Worm (Caenorhabditis elegans): ENCODE measurements around the gene cyp-13A10.

The cyp-13A10 gene

ce11 chrII:9617039-9617901, 45.4 kb downstream of the cyp-13A10 start, which contains the start of gene hal-3:
Gene hal-3, minus strand, starts transcription at chrII:9617125.
- TF ChIP-seq saeg-2 (GFP tag; IDR thresholded peaks at IDR 0.05) = no peak
- TF ChIP-seq daf-16 (GFP tag; optimal IDR thresholded peaks at IDR 0.05) = no peak
- no peak for TF ChIP-seq daf-16 (tag; optimal IDR thresholded peaks at IDR 0.05)
- no peak for TF ChIP-seq dve-1 (tag; optimal IDR thresholded peaks at IDR 0.05; ENCODE audit: insufficient read depth)
- TF ChIP-seq pha-4 (GFP tag; IDR thresholded peaks at IDR 0.05) = peak; percentile 42
- no peak for TF ChIP-seq pha-4 (tag; optimal IDR thresholded peaks at IDR 0.05)
- no peak for TF ChIP-seq ceh-62 (tag; optimal IDR thresholded peaks at IDR 0.05)
- TF ChIP-seq mes-2 (tag; optimal IDR thresholded peaks at IDR 0.05; ENCODE audit: poor library complexity, severe bottlenecking) = peak; percentile 64
- no peak for TF ChIP-seq nhr-10 (tag; optimal IDR thresholded peaks at IDR 0.05)
- TF ChIP-seq nhr-42 (GFP tag; IDR thresholded peaks at IDR 0.05) = no peak
- TF ChIP-seq aly-2 (tag; optimal IDR thresholded peaks at IDR 0.05) = no peak
- no peak for TF ChIP-seq pqm-1 (tag; optimal IDR thresholded peaks at IDR 0.05)
- TF ChIP-seq arid-1 (GFP tag; conservative IDR thresholded peaks at IDR 0.05) = peak; percentile 47; the same call in 1 of the 2 replicates
- no peak for TF ChIP-seq R02D3.7 (tag; optimal IDR thresholded peaks at IDR 0.05)
- peak; percentile 67 for TF ChIP-seq ceh-28 (tag; optimal IDR thresholded peaks at IDR 0.05)
- peak; percentile 25 for TF ChIP-seq F10B5.3 (tag; optimal IDR thresholded peaks at IDR 0.05)
- no peak for TF ChIP-seq php-3 (GFP tag; IDR thresholded peaks at IDR 0.05)
- TF ChIP-seq daf-12 (tag; optimal IDR thresholded peaks at IDR 0.05) = no peak
- no peak for TF ChIP-seq zag-1 (tag; optimal IDR thresholded peaks at IDR 0.05)
- TF ChIP-seq lsy-2 (tag; optimal IDR thresholded peaks at IDR 0.05) = no peak
- no peak for TF ChIP-seq fkh-10 (GFP tag; optimal IDR thresholded peaks at IDR 0.05)
- TF ChIP-seq nhr-25 (tag; optimal IDR thresholded peaks at IDR 0.05; ENCODE audit: borderline replicate concordance, insufficient read depth) = peak; percentile 20
- no peak for TF ChIP-seq dpl-1 (GFP tag; optimal IDR thresholded peaks at IDR 0.05)
- TF ChIP-seq vab-7 (GFP tag; IDR thresholded peaks at IDR 0.05) = no peak
- TF ChIP-seq mdl-1 (tag; optimal IDR thresholded peaks at IDR 0.05) = no peak
- TF ChIP-seq hmg-1.1 (GFP tag; IDR thresholded peaks at IDR 0.05) = peak; percentile 14; the same call in 1 of the 2 replicates
- no peak for TF ChIP-seq daf-8 (GFP tag; IDR thresholded peaks at IDR 0.05)
- TF ChIP-seq dmd-8 (GFP tag; IDR thresholded peaks at IDR 0.05) = 0 out of 2 replicates have a peak, but pooled peaks have one; percentile 14
- TF ChIP-seq hlh-11 (tag; optimal IDR thresholded peaks at IDR 0.05) = peak; percentile 17
- no peak for TF ChIP-seq nhr-48 (tag; optimal IDR thresholded peaks at IDR 0.05)
- TF ChIP-seq nhr-77 (tag; optimal IDR thresholded peaks at IDR 0.05) = no peak
- no peak for TF ChIP-seq ceh-20 (GFP tag; IDR thresholded peaks at IDR 0.05)
- no peak for TF ChIP-seq mxl-3 (GFP tag; optimal IDR thresholded peaks at IDR 0.05)
- TF ChIP-seq lin-13 (GFP tag; optimal IDR thresholded peaks at IDR 0.05) = no peak
- peak; percentile 80 for TF ChIP-seq zfp-3 (GFP tag; conservative IDR thresholded peaks at IDR 0.05)
- peak; percentile 38 for TF ChIP-seq duxl-1 (tag; optimal IDR thresholded peaks at IDR 0.05; ENCODE audit: poor library complexity)
- no peak for TF ChIP-seq nhr-76 (tag; optimal IDR thresholded peaks at IDR 0.05)
- TF ChIP-seq ama-1 (optimal IDR thresholded peaks at IDR 0.05) = peak; percentile 47
- TF ChIP-seq mep-1 (tag; optimal IDR thresholded peaks at IDR 0.05) = peak; percentile 31
- no peak for TF ChIP-seq jun-1 (tag; optimal IDR thresholded peaks at IDR 0.05)
- no peak for TF ChIP-seq zip-11 (GFP tag; IDR thresholded peaks at IDR 0.05)
- no peak for TF ChIP-seq snpc-1.2 (GFP tag; IDR thresholded peaks at IDR 0.05)
- TF ChIP-seq lim-7 (GFP tag; IDR thresholded peaks at IDR 0.05) = 0 out of 2 replicates have a peak, but pooled peaks have one; percentile 42
- no peak for TF ChIP-seq snpc-4 (tag; optimal IDR thresholded peaks at IDR 0.05)
- no peak for TF ChIP-seq D1046.2 (GFP tag; IDR thresholded peaks at IDR 0.05)
- TF ChIP-seq F26F4.8 (GFP tag; conservative IDR thresholded peaks at IDR 0.05) = no peak
- no peak for TF ChIP-seq dmd-9 (GFP tag; IDR thresholded peaks at IDR 0.05)
- peak in 1 of 2 experiments; percentile 18 for TF ChIP-seq hif-1 (tag; optimal IDR thresholded peaks at IDR 0.05)
- TF ChIP-seq lin-1 (GFP tag; IDR thresholded peaks at IDR 0.05) = no peak; the same call in none of the 2 replicates
- TF ChIP-seq aha-1 (tag) = peak; percentile 75
